Worm (Caenorhabditis elegans) whole organism, L3 larva: ENCODE measurements around the gene grd-4.

ENCODE experiments used
- R02D3.7 ChIP-seq: fragments of 150-350 bp; optimal IDR thresholded peaks from 2 replicates; lab custom pipeline; 2014; ENCODE audit warnings: missing biosample characterization, missing genetic modification characterization
- ZK546.5 ChIP-seq: sonication (generic microtip); optimal IDR thresholded peaks from 2 replicates; lab custom pipeline; 2017; ENCODE audit warnings: missing biosample characterization, missing genetic modification characterization
- ama-1 ChIP-seq: fragments of 150-350 bp; optimal IDR thresholded peaks from 2 replicates; lab custom pipeline; 2018
- ceh-16 ChIP-seq: sonication (generic microtip); optimal IDR thresholded peaks from 2 replicates; lab custom pipeline; 2017; ENCODE audit warnings: missing biosample characterization, missing genetic modification characterization
- elt-2 ChIP-seq: sonication (generic microtip); optimal IDR thresholded peaks from 2 replicates; lab custom pipeline; 2016; ENCODE audit warnings: missing genetic modification reagents, mild to moderate bottlenecking, missing genetic modification characterization, missing compliant biosample characterization
- eor-1 ChIP-seq, 2 experiments: fragments of 150-350 bp; optimal IDR thresholded peaks; 2 replicates each; lab custom pipeline; 2014 to 2018; ENCODE audit warnings: missing biosample characterization in 2 of 2, missing genetic modification characterization in 2 of 2
- nfya-1 ChIP-seq: sonication (generic microtip); optimal IDR thresholded peaks from 2 replicates; lab custom pipeline; 2017; ENCODE audit warnings: missing genetic modification characterization, mild to moderate bottlenecking, missing compliant biosample characterization, antibody characterized with exemption, moderate library complexity; ENCODE audit not compliant: insufficient read depth
- nhr-23 ChIP-seq: fragments of 150-350 bp; optimal IDR thresholded peaks from 2 replicates; lab custom pipeline; 2014; ENCODE audit warnings: missing biosample characterization, missing genetic modification reagents, missing genetic modification characterization
- nhr-237 ChIP-seq: fragments of 150-350 bp; optimal IDR thresholded peaks from 2 replicates; lab custom pipeline; 2014; ENCODE audit warnings: missing biosample characterization, missing genetic modification characterization
- skn-1 ChIP-seq: fragments of 150-350 bp; optimal IDR thresholded peaks from 2 replicates; lab custom pipeline; 2014; ENCODE audit warnings: missing biosample characterization, missing genetic modification characterization
- unc-62 ChIP-seq: fragments of 150-350 bp; sonication (generic microtip); optimal IDR thresholded peaks from 4 replicates; lab custom pipeline; 2014; ENCODE audit warnings: missing biosample characterization, missing genetic modification reagents, missing genetic modification characterization

DNA sequence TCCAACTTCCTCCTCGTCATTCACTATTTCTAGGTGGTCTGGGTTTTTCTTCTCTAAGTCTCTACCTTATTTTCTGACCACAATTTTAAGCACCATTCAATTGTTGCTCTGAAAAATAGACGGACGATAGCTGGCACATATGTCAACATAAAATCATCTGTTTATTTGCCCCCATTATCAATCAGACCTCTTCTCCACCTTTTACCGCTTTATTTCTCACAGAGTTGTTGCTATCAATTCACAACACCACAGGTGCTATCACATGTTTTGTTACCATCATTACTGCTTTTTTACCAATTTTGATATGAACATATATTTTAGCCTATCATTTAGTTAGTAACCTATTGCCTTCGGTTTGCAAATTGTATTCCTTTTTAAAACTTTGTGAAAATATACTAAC is 8.3 kb upstream of the grd-4 start:
- TF ChIP-seq elt-2 (tag; lab: Kevin White, UChicago) (peak; percentile 41), ama-1 (lab: Kevin White, UChicago) (no peak), eor-1 (tag; optimal IDR thresholded peaks at IDR 0.05; lab: Kevin White, UChicago) (no peak), nhr-23 (tag; lab: Kevin White, UChicago) (no peak), nhr-237 (tag; lab: Kevin White, UChicago) (no peak), ZK546.5 (tag; lab: Kevin White, UChicago) (no peak), skn-1 (no peak), unc-62 (GFP tag; lab: Kevin White, UChicago) (no peak), R02D3.7 (tag; lab: Kevin White, UChicago) (no peak), nfya-1 (tag; lab: Kevin White, UChicago) (no peak), ceh-16 (tag; lab: Kevin White, UChicago) (no peak)
